1 worm cellular context compared by ENCODE assay signal in genomic region chrX:11645517-11645916, ce11.
TF ChIP-seq lines count a peak whose summit lies in the region.

No protein-coding gene starts in this region.

TF ChIP-seq in whole organism, L4 larva, 104 proteins besides CTCF, POLR2A, EP300 and RAD21 (continued from another document):
- peak; percentile 57; the same call in 1 of the 2 replicates for TF ChIP-seq tra-1 (GFP tag; IDR thresholded peaks at IDR 0.05; lab: Robert Waterston, UW)
- TF ChIP-seq mxl-3 (GFP tag; optimal IDR thresholded peaks at IDR 0.05; lab: Kevin White, UChicago): no peak
- no peak for TF ChIP-seq ztf-7 (tag; optimal IDR thresholded peaks at IDR 0.05; lab: Kevin White, UChicago)
- peak; percentile 80 for TF ChIP-seq T26A8.4 (GFP tag; IDR thresholded peaks at IDR 0.05; lab: Robert Waterston, UW)
- TF ChIP-seq ama-1 (optimal IDR thresholded peaks at IDR 0.05; lab: Kevin White, UChicago): no peak
- TF ChIP-seq nhr-77 (tag; optimal IDR thresholded peaks at IDR 0.05; lab: Kevin White, UChicago): no peak
- no peak for TF ChIP-seq ceh-32 (tag; optimal IDR thresholded peaks at IDR 0.05; lab: Kevin White, UChicago; ENCODE audit: poor library complexity)
- peak; percentile 62; the same call in 1 of the 2 replicates for TF ChIP-seq madf-9 (GFP tag; conservative IDR thresholded peaks at IDR 0.05; lab: Robert Waterston, UW)
- TF ChIP-seq fkh-10 (GFP tag; optimal IDR thresholded peaks at IDR 0.05; lab: Kevin White, UChicago): no peak
- TF ChIP-seq egl-43 (GFP tag; IDR thresholded peaks at IDR 0.05; lab: Robert Waterston, UW): peak; percentile 88
- no peak for TF ChIP-seq lin-39 (tag; optimal IDR thresholded peaks at IDR 0.05; lab: Kevin White, UChicago)
- no peak for TF ChIP-seq mdl-1 (tag; optimal IDR thresholded peaks at IDR 0.05; lab: Kevin White, UChicago)
- no peak for TF ChIP-seq lsy-2 (tag; optimal IDR thresholded peaks at IDR 0.05; lab: Kevin White, UChicago)
- TF ChIP-seq nhr-76 (tag; optimal IDR thresholded peaks at IDR 0.05; lab: Kevin White, UChicago): no peak
- TF ChIP-seq nhr-102 (tag; optimal IDR thresholded peaks at IDR 0.05; lab: Kevin White, UChicago): peak; percentile 54
- TF ChIP-seq fos-1 (tag; optimal IDR thresholded peaks at IDR 0.05; lab: Kevin White, UChicago): no peak
- TF ChIP-seq saeg-2 (GFP tag; IDR thresholded peaks at IDR 0.05; lab: Robert Waterston, UW): no peak
- TF ChIP-seq hlh-30 (tag; optimal IDR thresholded peaks at IDR 0.05; lab: Kevin White, UChicago; ENCODE audit: insufficient read depth): peak; percentile 41
- TF ChIP-seq F26F4.8 (GFP tag; conservative IDR thresholded peaks at IDR 0.05; lab: Robert Waterston, UW): peak; percentile 61; the same call in 1 of the 2 replicates
- no peak for TF ChIP-seq set-16 (GFP tag; IDR thresholded peaks at IDR 0.05; lab: Robert Waterston, UW)
- no peak for TF ChIP-seq jun-1 (tag; optimal IDR thresholded peaks at IDR 0.05; lab: Kevin White, UChicago)
- no peak for TF ChIP-seq ces-1 (GFP tag; optimal IDR thresholded peaks at IDR 0.05; lab: Kevin White, UChicago)
- no peak for TF ChIP-seq nhr-6 (tag; optimal IDR thresholded peaks at IDR 0.05; lab: Kevin White, UChicago)
- peak; percentile 26 for TF ChIP-seq nhr-25 (tag; optimal IDR thresholded peaks at IDR 0.05; lab: Kevin White, UChicago; ENCODE audit: borderline replicate concordance, insufficient read depth)
- TF ChIP-seq unc-39 (tag; optimal IDR thresholded peaks at IDR 0.05; lab: Kevin White, UChicago): no peak
- peak; percentile 54; the same call in 1 of the 2 replicates for TF ChIP-seq ceh-20 (GFP tag; IDR thresholded peaks at IDR 0.05; lab: Robert Waterston, UW)
- no peak for TF ChIP-seq dpl-1 (GFP tag; optimal IDR thresholded peaks at IDR 0.05; lab: Kevin White, UChicago)
- no peak for TF ChIP-seq egl-27 (tag; optimal IDR thresholded peaks at IDR 0.05; lab: Kevin White, UChicago)
- TF ChIP-seq hif-1 (tag; optimal IDR thresholded peaks at IDR 0.05; lab: Kevin White, UChicago): peak in 1 of 2 experiments; percentile 24
- TF ChIP-seq dmd-9 (GFP tag; IDR thresholded peaks at IDR 0.05; lab: Robert Waterston, UW): no peak
- TF ChIP-seq snpc-4 (tag; optimal IDR thresholded peaks at IDR 0.05; lab: Kevin White, UChicago): no peak
- TF ChIP-seq daf-19 (GFP tag; conservative IDR thresholded peaks at IDR 0.05; lab: Robert Waterston, UW): peak; percentile 44; the same call in 1 of the 2 replicates
- TF ChIP-seq spr-3 (GFP tag; optimal IDR thresholded peaks at IDR 0.05; lab: Kevin White, UChicago): peak; percentile 51
- peak; percentile 35 for TF ChIP-seq nhr-48 (tag; optimal IDR thresholded peaks at IDR 0.05; lab: Kevin White, UChicago)
- TF ChIP-seq F49E8.2 (tag; optimal IDR thresholded peaks at IDR 0.05; lab: Kevin White, UChicago; ENCODE audit: borderline replicate concordance): no peak
- peak; percentile 24 to 73 for TF ChIP-seq daf-16 (GFP tag; optimal IDR thresholded peaks at IDR 0.05; lab: Kevin White, UChicago)
- no peak for TF ChIP-seq daf-16 (tag; optimal IDR thresholded peaks at IDR 0.05; lab: Kevin White, UChicago)
- peak; percentile 77; the same call in 1 of the 2 replicates for TF ChIP-seq Y105C5A.15 (GFP tag; IDR thresholded peaks at IDR 0.05; lab: Robert Waterston, UW)
- 0 out of 2 replicates have a peak, but pooled peaks have one; percentile 45 for TF ChIP-seq lin-1 (GFP tag; IDR thresholded peaks at IDR 0.05; lab: Robert Waterston, UW)
- TF ChIP-seq dmd-8 (GFP tag; IDR thresholded peaks at IDR 0.05; lab: Robert Waterston, UW): peak; percentile 73; the same call in 1 of the 2 replicates
- no peak for TF ChIP-seq zag-1 (tag; optimal IDR thresholded peaks at IDR 0.05; lab: Kevin White, UChicago)
- peak; percentile 31 for TF ChIP-seq dve-1 (tag; optimal IDR thresholded peaks at IDR 0.05; lab: Kevin White, UChicago; ENCODE audit: insufficient read depth)
- no peak for TF ChIP-seq T20F7.1 (GFP tag; optimal IDR thresholded peaks at IDR 0.05; lab: Kevin White, UChicago)
- TF ChIP-seq pqm-1 (tag; optimal IDR thresholded peaks at IDR 0.05; lab: Kevin White, UChicago): no peak
- TF ChIP-seq nhr-42 (GFP tag; IDR thresholded peaks at IDR 0.05; lab: Robert Waterston, UW): 0 out of 2 replicates have a peak, but pooled peaks have one; percentile 39
- TF ChIP-seq aly-2 (tag; optimal IDR thresholded peaks at IDR 0.05; lab: Kevin White, UChicago): no peak
- peak; percentile 60; the same call in 1 of the 2 replicates for TF ChIP-seq Y48G9A.11 (GFP tag; IDR thresholded peaks at IDR 0.05; lab: Robert Waterston, UW)
- TF ChIP-seq dmd-6 (GFP tag; IDR thresholded peaks at IDR 0.05; lab: Robert Waterston, UW): 0 out of 2 replicates have a peak, but pooled peaks have one; percentile 38
- TF ChIP-seq cey-2 (tag; optimal IDR thresholded peaks at IDR 0.05; lab: Kevin White, UChicago; ENCODE audit: borderline replicate concordance, insufficient read depth): no peak
- TF ChIP-seq pha-4 (GFP tag; IDR thresholded peaks at IDR 0.05; lab: Robert Waterston, UW): peak; percentile 77; the same call in 1 of the 2 replicates
- no peak for TF ChIP-seq pha-4 (tag; optimal IDR thresholded peaks at IDR 0.05; lab: Kevin White, UChicago)
- no peak for TF ChIP-seq R02D3.7 (tag; optimal IDR thresholded peaks at IDR 0.05; lab: Kevin White, UChicago)
- no peak for TF ChIP-seq mxl-2 (GFP tag; conservative IDR thresholded peaks at IDR 0.05; lab: Robert Waterston, UW)
- no peak; the same call in 1 of the 2 replicates for TF ChIP-seq mdt-29 (GFP tag; IDR thresholded peaks at IDR 0.05; lab: Robert Waterston, UW)
- TF ChIP-seq ceh-62 (tag; optimal IDR thresholded peaks at IDR 0.05; lab: Kevin White, UChicago): no peak
- no peak for TF ChIP-seq zfp-3 (GFP tag; conservative IDR thresholded peaks at IDR 0.05; lab: Robert Waterston, UW)
- no peak for TF ChIP-seq F37D6.2 (tag; optimal IDR thresholded peaks at IDR 0.05; lab: Kevin White, UChicago)
- TF ChIP-seq nhr-10 (tag; optimal IDR thresholded peaks at IDR 0.05; lab: Kevin White, UChicago): no peak
- 0 out of 2 replicates have a peak, but pooled peaks have one; percentile 54 for TF ChIP-seq daf-8 (GFP tag; IDR thresholded peaks at IDR 0.05; lab: Robert Waterston, UW)
- TF ChIP-seq tag-97 (GFP tag; IDR thresholded peaks at IDR 0.05; lab: Robert Waterston, UW): no peak
- no peak for TF ChIP-seq aha-1 (tag; lab: Kevin White, UChicago)
- TF ChIP-seq zip-2 (tag; optimal IDR thresholded peaks at IDR 0.05; lab: Kevin White, UChicago): no peak
- peak; percentile 72 for TF ChIP-seq vab-7 (GFP tag; IDR thresholded peaks at IDR 0.05; lab: Robert Waterston, UW)
- TF ChIP-seq zip-11 (GFP tag; IDR thresholded peaks at IDR 0.05; lab: Robert Waterston, UW): no peak
- no peak for TF ChIP-seq unc-130 (GFP tag; optimal IDR thresholded peaks at IDR 0.05; lab: Kevin White, UChicago)
- TF ChIP-seq rbr-2 (tag; optimal IDR thresholded peaks at IDR 0.05; lab: Kevin White, UChicago): peak; percentile 33
- no peak for TF ChIP-seq ceh-28 (tag; optimal IDR thresholded peaks at IDR 0.05; lab: Kevin White, UChicago)
- peak; percentile 87 for TF ChIP-seq lim-7 (GFP tag; IDR thresholded peaks at IDR 0.05; lab: Robert Waterston, UW)
- 0 out of 4 replicates have a peak, but pooled peaks have one; percentile 14 to 76 for TF ChIP-seq madf-5 (GFP tag; IDR thresholded peaks at IDR 0.05; lab: Robert Waterston, UW)
- no peak for TF ChIP-seq unc-62 (GFP tag; optimal IDR thresholded peaks at IDR 0.05 in 1 of 2; lab: Kevin White, UChicago)
- no peak for TF ChIP-seq unc-62 (tag; optimal IDR thresholded peaks at IDR 0.05; lab: Kevin White, UChicago)
- TF ChIP-seq arid-1 (GFP tag; conservative IDR thresholded peaks at IDR 0.05; lab: Robert Waterston, UW): peak; percentile 76
- 0 out of 2 replicates have a peak, but pooled peaks have one; percentile 76 for TF ChIP-seq D1046.2 (GFP tag; IDR thresholded peaks at IDR 0.05; lab: Robert Waterston, UW)
- TF ChIP-seq lin-15B (tag; optimal IDR thresholded peaks at IDR 0.05; lab: Kevin White, UChicago): no peak
- peak; percentile 68 for TF ChIP-seq mep-1 (tag; optimal IDR thresholded peaks at IDR 0.05; lab: Kevin White, UChicago)
- TF ChIP-seq hlh-11 (tag; optimal IDR thresholded peaks at IDR 0.05; lab: Kevin White, UChicago): peak; percentile 41
- no peak for TF ChIP-seq nhr-111 (GFP tag; optimal IDR thresholded peaks at IDR 0.05; lab: Kevin White, UChicago)
- no peak for TF ChIP-seq lin-13 (GFP tag; optimal IDR thresholded peaks at IDR 0.05; lab: Kevin White, UChicago)
- TF ChIP-seq skn-1 (tag; optimal IDR thresholded peaks at IDR 0.05; lab: Kevin White, UChicago): no peak
- TF ChIP-seq Y5F2A.4 (GFP tag; optimal IDR thresholded peaks at IDR 0.05; lab: Kevin White, UChicago): no peak
